Worm (Caenorhabditis elegans): ENCODE results near the gene F56H9.9.

The F56H9.9 gene

DNA sequence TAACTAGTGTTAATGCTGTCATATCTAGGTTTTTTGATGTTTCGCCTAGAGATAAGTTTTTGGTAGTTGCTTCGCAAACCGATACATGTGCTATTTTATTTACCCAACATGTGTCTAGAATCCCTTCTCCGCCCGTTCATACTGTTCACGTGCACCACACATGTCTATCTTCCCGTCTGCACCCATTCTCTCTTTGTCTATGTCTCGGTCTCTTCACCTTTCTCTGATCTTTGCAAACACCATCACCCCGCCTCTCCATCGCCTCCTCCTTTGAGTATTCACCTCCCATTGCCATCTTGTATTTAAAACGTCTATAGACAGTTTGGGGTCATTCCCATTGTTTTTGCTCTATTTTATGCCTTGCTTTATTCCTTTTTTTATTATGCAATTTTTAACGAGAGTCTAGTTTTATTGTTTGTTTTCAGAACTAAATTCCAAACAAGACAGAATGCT lies 13.0 kb upstream of the F56H9.9 start, which contains the start of gene F56H9.2 (continued):
- TF ChIP-seq nhr-23 (tag; optimal IDR thresholded peaks at IDR 0.05): no peak
- TF ChIP-seq lin-13 (GFP tag; optimal IDR thresholded peaks at IDR 0.05): peak; percentile 47
- no peak for TF ChIP-seq R02D3.7 (tag; optimal IDR thresholded peaks at IDR 0.05)
- no peak for TF ChIP-seq nhr-11 (tag; optimal IDR thresholded peaks at IDR 0.05)
- TF ChIP-seq elt-1 (tag; optimal IDR thresholded peaks at IDR 0.05): no peak
- TF ChIP-seq dmd-4 (tag; optimal IDR thresholded peaks at IDR 0.05): no peak

DNA sequence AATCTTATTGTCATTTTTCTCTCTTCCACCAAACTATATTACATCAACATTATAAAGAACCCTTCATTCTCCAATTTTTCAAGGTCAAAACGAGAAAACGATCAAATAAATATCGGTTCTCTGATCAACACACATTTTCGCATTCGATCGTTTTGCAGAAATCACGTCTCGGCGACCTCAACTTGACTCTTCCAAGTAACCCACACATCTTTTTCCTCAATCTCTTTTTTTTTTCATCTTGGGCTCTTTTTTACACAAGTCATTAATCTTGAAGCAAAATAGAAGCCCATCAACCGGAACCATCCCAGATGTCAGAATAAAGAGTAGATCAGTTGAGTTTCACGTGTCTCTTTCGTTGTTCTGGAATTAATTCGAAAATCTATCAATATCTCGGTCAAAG lies 12.0 kb upstream of the F56H9.9 start:
- TF ChIP-seq sem-4 (tag; optimal IDR thresholded peaks at IDR 0.05): peak; percentile 24
- TF ChIP-seq F13H6.1 (tag; optimal IDR thresholded peaks at IDR 0.05): peak; percentile 41
- TF ChIP-seq crh-2 (tag; optimal IDR thresholded peaks at IDR 0.05): peak; percentile 16
- TF ChIP-seq sma-9 (GFP tag; optimal IDR thresholded peaks at IDR 0.05): peak; percentile 62
- TF ChIP-seq sma-9 (tag; optimal IDR thresholded peaks at IDR 0.05): no peak
- no peak for TF ChIP-seq nhr-23 (tag; optimal IDR thresholded peaks at IDR 0.05)
- TF ChIP-seq C34F6.9 (tag; optimal IDR thresholded peaks at IDR 0.05): peak; percentile 3
- no peak for TF ChIP-seq elt-1 (tag; optimal IDR thresholded peaks at IDR 0.05)
- peak; percentile 71 for TF ChIP-seq nhr-25 (tag; optimal IDR thresholded peaks at IDR 0.05)
- TF ChIP-seq nhr-21 (tag; optimal IDR thresholded peaks at IDR 0.05): no peak
- TF ChIP-seq mab-5 (tag; optimal IDR thresholded peaks at IDR 0.05): peak; percentile 17
- TF ChIP-seq nhr-129 (tag; optimal IDR thresholded peaks at IDR 0.05): peak; percentile 55
- TF ChIP-seq egl-27 (tag; optimal IDR thresholded peaks at IDR 0.05): no peak
- TF ChIP-seq ceh-82 (tag; optimal IDR thresholded peaks at IDR 0.05): no peak
- TF ChIP-seq nhr-12 (tag; optimal IDR thresholded peaks at IDR 0.05): no peak
- peak in 1 of 2 experiments; percentile 31 for TF ChIP-seq lsy-2 (tag; optimal IDR thresholded peaks at IDR 0.05)

DNA sequence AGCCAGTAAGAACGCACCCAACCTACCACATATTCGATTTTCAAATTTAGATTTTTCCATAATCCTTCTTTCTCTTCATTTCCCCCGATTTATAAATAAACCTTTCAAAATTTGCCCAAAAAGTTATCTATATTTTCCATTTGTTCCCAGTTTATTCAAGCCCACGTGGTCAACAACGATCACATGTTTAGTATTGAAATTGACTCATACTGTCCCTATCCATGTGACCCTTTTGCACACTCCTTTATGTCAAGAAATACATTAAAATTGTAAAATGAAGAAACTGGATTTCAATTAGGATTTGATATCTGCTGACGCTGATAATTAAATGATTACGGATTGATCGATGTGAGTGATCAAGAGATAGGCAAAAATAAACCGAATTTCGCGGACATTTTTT lies 10.9 kb upstream of the F56H9.9 start:
- peak; percentile 72 for TF ChIP-seq gmeb-1 (tag; optimal IDR thresholded peaks at IDR 0.05)
- TF ChIP-seq lin-11 (tag; optimal IDR thresholded peaks at IDR 0.05): no peak
- peak; percentile 92 for TF ChIP-seq sma-3 (GFP tag; optimal IDR thresholded peaks at IDR 0.05)
- peak; percentile 22 for TF ChIP-seq nhr-21 (tag; optimal IDR thresholded peaks at IDR 0.05)
- TF ChIP-seq mdl-1 (tag; optimal IDR thresholded peaks at IDR 0.05): peak in 1 of 2 experiments; percentile 27
- peak; percentile 83 for TF ChIP-seq nhr-129 (tag; optimal IDR thresholded peaks at IDR 0.05)
- TF ChIP-seq ztf-4 (tag; optimal IDR thresholded peaks at IDR 0.05): peak; percentile 4
- TF ChIP-seq crh-2 (tag; optimal IDR thresholded peaks at IDR 0.05): peak; percentile 42
- no peak for TF ChIP-seq nhr-12 (tag; optimal IDR thresholded peaks at IDR 0.05)
- no peak for TF ChIP-seq ZK546.5 (tag; optimal IDR thresholded peaks at IDR 0.05)
- no peak for TF ChIP-seq R02D3.7 (tag; optimal IDR thresholded peaks at IDR 0.05)
- TF ChIP-seq sma-9 (GFP tag; optimal IDR thresholded peaks at IDR 0.05): peak; percentile 91
- no peak for TF ChIP-seq sma-9 (tag; optimal IDR thresholded peaks at IDR 0.05)
- peak; percentile 63 for TF ChIP-seq C34F6.9 (tag; optimal IDR thresholded peaks at IDR 0.05)
- peak; percentile 15 for TF ChIP-seq fos-1 (tag; optimal IDR thresholded peaks at IDR 0.05)
- no peak for TF ChIP-seq snpc-4 (tag; optimal IDR thresholded peaks at IDR 0.05)

DNA sequence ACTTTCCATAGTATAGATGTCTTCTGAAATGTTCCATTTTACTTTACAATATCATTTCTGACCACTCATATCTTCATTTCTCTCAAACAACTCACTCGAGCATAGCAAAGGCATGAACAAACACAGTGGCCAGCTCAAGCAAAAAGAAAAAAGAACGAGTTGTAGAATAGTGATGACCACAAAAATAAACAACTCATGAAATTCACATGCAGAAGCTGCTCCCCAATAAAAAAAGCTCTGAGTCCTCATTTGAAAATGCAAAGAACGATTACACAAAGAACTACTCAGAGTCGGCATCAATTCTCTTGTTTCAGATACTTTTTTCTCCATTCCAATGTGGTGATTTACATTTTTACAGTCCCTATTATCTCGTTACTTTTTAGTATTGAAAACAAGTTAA lies 10.5 kb upstream of the F56H9.9 start:
- TF ChIP-seq ztf-11 (tag; optimal IDR thresholded peaks at IDR 0.05): no peak
- TF ChIP-seq sma-9 (GFP tag; optimal IDR thresholded peaks at IDR 0.05): peak; percentile 55
- TF ChIP-seq sma-9 (tag; optimal IDR thresholded peaks at IDR 0.05): no peak

DNA sequence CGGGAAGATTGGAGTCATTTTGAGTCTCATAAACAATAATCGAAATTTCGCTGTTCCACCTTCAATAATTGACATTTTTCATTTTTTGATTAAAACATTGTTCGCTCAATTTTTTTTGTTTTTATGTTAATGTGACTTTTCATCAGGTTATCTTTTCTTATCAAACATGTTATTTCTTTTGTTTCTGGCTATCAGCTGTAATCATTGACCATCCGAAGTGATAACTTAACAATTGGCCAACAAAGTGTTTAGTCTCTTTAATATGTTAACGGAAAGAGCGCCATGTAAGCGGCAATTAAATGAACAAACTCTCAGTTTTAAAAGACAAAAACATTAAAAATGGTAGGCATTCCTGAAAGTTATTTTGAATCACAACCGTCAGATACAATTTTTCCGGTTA lies 9.8 kb upstream of the F56H9.9 start:
- TF ChIP-seq ztf-11 (tag; optimal IDR thresholded peaks at IDR 0.05): no peak
- no peak for TF ChIP-seq zag-1 (tag; optimal IDR thresholded peaks at IDR 0.05)
- no peak for TF ChIP-seq ama-1 (optimal IDR thresholded peaks at IDR 0.05)
- TF ChIP-seq sma-3 (GFP tag; optimal IDR thresholded peaks at IDR 0.05): no peak
- TF ChIP-seq unc-39 (tag; optimal IDR thresholded peaks at IDR 0.05): no peak
- no peak for TF ChIP-seq peb-1 (tag; optimal IDR thresholded peaks at IDR 0.05)

DNA sequence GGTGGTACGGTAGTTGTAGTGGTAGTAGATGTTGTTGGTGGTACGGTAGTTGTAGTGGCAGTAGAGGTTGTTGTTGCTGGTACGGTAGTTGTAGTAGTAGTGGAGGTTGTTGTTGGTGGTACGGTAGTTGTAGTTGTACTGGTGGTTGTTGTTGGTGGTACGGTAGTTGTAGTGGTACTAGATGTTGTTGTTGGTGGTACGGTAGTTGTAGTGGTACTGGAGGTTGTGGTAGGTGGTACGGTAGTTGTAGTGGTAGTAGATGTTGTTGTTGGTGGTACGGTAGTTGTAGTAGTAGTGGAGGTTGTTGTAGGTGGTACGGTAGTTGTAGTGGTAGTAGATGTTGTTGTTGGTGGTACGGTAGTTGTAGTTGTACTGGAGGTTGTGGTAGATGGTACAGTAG lies 8.8 kb upstream of the F56H9.9 start:
- no peak for TF ChIP-seq lin-11 (tag; optimal IDR thresholded peaks at IDR 0.05)
- TF ChIP-seq lin-13 (GFP tag; optimal IDR thresholded peaks at IDR 0.05): no peak
- TF ChIP-seq zag-1 (tag; optimal IDR thresholded peaks at IDR 0.05): no peak
- no peak for TF ChIP-seq gmeb-1 (tag; optimal IDR thresholded peaks at IDR 0.05)
- no peak for TF ChIP-seq peb-1 (tag; optimal IDR thresholded peaks at IDR 0.05)
- no peak for TF ChIP-seq sem-4 (tag; optimal IDR thresholded peaks at IDR 0.05)
- TF ChIP-seq mbf-1 (tag; optimal IDR thresholded peaks at IDR 0.05): no peak
- no peak for TF ChIP-seq F13H6.1 (tag; optimal IDR thresholded peaks at IDR 0.05)
- TF ChIP-seq egl-27 (tag; optimal IDR thresholded peaks at IDR 0.05): no peak
- TF ChIP-seq snpc-4 (tag; optimal IDR thresholded peaks at IDR 0.05): no peak
- no peak for TF ChIP-seq nhr-237 (tag; optimal IDR thresholded peaks at IDR 0.05)
- TF ChIP-seq aly-2 (tag; optimal IDR thresholded peaks at IDR 0.05): no peak
- no peak for TF ChIP-seq nhr-11 (tag; optimal IDR thresholded peaks at IDR 0.05)
- TF ChIP-seq ama-1 (optimal IDR thresholded peaks at IDR 0.05): no peak
- TF ChIP-seq nhr-10 (tag; optimal IDR thresholded peaks at IDR 0.05): no peak
- no peak for TF ChIP-seq ztf-1 (GFP tag; conservative IDR thresholded peaks at IDR 0.05)
- TF ChIP-seq ztf-11 (tag; optimal IDR thresholded peaks at IDR 0.05): no peak
- TF ChIP-seq blmp-1 (tag; optimal IDR thresholded peaks at IDR 0.05; ENCODE audit: insufficient read depth): no peak
